Worm (Caenorhabditis elegans) whole organism, young adult: Measurements from ENCODE around the gene C50C3.1.

Experiments used
- C17E4.6 ChIP-seq: fragments of 200-800 bp; sonication (Bioruptor generic); IDR thresholded peaks from 2 replicates; pipeline ENCODE4 v1.3.6; 2022; ENCODE audit warnings: missing genetic modification reagents, missing genetic modification characterization, missing compliant biosample characterization
- F22D6.2 ChIP-seq: sonication (generic microtip); optimal IDR thresholded peaks from 2 replicates; lab custom pipeline; 2016; ENCODE audit warnings: mild to moderate bottlenecking, missing genetic modification characterization, missing compliant biosample characterization
- ama-1 ChIP-seq, 3 experiments: fragments of 150-350 bp in 1 of 3; sonication (generic microtip) in 2 of 3; optimal IDR thresholded peaks; 2 replicates each; lab custom pipeline; 2014 to 2018; ENCODE audit warnings: missing biosample characterization in 2 of 3, missing genetic modification characterization in 2 of 3, missing genetic modification reagents in 2 of 3
- ceh-40 ChIP-seq: fragments of 200-800 bp; sonication (Bioruptor generic); IDR thresholded peaks from 2 replicates; pipeline ENCODE4 v1.3.6; 2022; ENCODE audit warnings: missing genetic modification characterization, missing compliant biosample characterization
- dpl-1 ChIP-seq: fragments of 150-350 bp; optimal IDR thresholded peaks from 2 replicates; lab custom pipeline; 2014; ENCODE audit warnings: missing biosample characterization, missing genetic modification reagents, missing genetic modification characterization
- hlh-12 ChIP-seq: sonication (generic microtip); optimal IDR thresholded peaks from 2 replicates; lab custom pipeline; 2016; ENCODE audit warnings: missing genetic modification characterization, missing compliant biosample characterization
- hmg-20 ChIP-seq: fragments of 200-800 bp; sonication (Bioruptor generic); IDR thresholded peaks from 2 replicates; pipeline ENCODE4 v1.3.6; 2022; ENCODE audit warnings: missing genetic modification reagents, missing genetic modification characterization, missing compliant biosample characterization
- mcd-1 ChIP-seq: fragments of 200-800 bp; sonication (Bioruptor generic); IDR thresholded peaks from 2 replicates; pipeline ENCODE4 v1.3.6; 2022; ENCODE audit warnings: missing genetic modification reagents, missing genetic modification characterization, missing compliant biosample characterization
- sdz-38 ChIP-seq: sonication (generic microtip); optimal IDR thresholded peaks from 2 replicates; lab custom pipeline; 2016; ENCODE audit warnings: missing genotype, missing genetic modification characterization, missing compliant biosample characterization
- sea-2 ChIP-seq: fragments of 200-800 bp; sonication (Bioruptor generic); IDR thresholded peaks from 2 replicates; pipeline ENCODE4 v1.3.6; 2022; ENCODE audit warnings: missing genetic modification characterization, missing compliant biosample characterization
- snpc-1.3 ChIP-seq: sonication (generic microtip); optimal IDR thresholded peaks from 2 replicates; lab custom pipeline; 2017; ENCODE audit warnings: missing genetic modification characterization, mild to moderate bottlenecking, missing compliant biosample characterization, antibody characterized with exemption, moderate library complexity, missing genotype, missing genetic modification reagents; ENCODE audit not compliant: insufficient read depth
- snpc-4 ChIP-seq, 5 experiments: fragments of 150-350 bp in 1 of 5; sonication (generic microtip) in 4 of 5; optimal IDR thresholded peaks; 2 replicates each; lab custom pipeline; 2014 to 2018; ENCODE audit warnings: missing genetic modification characterization in 5 of 5, missing biosample characterization in 3 of 5, antibody characterized with exemption in 2 of 5, mild to moderate bottlenecking in 2 of 5, missing compliant biosample characterization in 2 of 5, missing genotype in 2 of 5, moderate library complexity in 2 of 5, missing genetic modification reagents in 1 of 5
- unc-130 ChIP-seq: sonication (generic microtip); optimal IDR thresholded peaks from 2 replicates; lab custom pipeline; 2016; ENCODE audit warnings: missing genetic modification reagents, missing genetic modification characterization, missing compliant biosample characterization

DNA sequence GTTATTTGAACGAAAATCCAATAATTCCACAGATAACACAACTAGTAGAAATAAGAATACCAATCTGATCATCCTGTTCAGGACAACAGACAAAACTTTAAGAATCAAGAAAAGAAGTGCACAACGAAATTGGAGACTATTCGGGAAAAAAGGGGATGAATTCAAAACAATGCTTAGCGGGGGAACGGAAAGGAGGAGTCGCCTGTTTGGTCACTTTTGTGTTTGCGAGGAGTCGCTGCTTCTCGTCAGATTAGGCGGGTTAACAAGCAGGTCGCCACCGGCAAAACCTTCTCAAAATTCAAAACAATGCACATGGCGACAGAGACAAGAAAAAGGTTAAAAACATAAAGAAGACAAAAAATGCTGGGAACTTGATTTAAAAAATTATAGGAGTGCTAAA lies 18.0 kb downstream of the C50C3.1 start, which contains the start of gene C30A5.10:
- TF ChIP-seq unc-130: no peak
- TF ChIP-seq sdz-38 (tag; lab: Kevin White, UChicago): no peak
- no peak for TF ChIP-seq dpl-1 (GFP tag; lab: Kevin White, UChicago)
- no peak for TF ChIP-seq snpc-1.3 (tag; lab: Kevin White, UChicago)
- no peak for TF ChIP-seq F22D6.2 (tag; lab: Kevin White, UChicago)
- no peak for TF ChIP-seq mcd-1 (GFP tag; lab: Robert Waterston, UW)
- no peak for TF ChIP-seq snpc-4 (GFP tag; optimal IDR thresholded peaks at IDR 0.05; lab: Kevin White, UChicago)
- no peak for TF ChIP-seq snpc-4 (tag; optimal IDR thresholded peaks at IDR 0.05; lab: Kevin White, UChicago)
- no peak for TF ChIP-seq hlh-12
- TF ChIP-seq ceh-40: no peak
- TF ChIP-seq ama-1 (optimal IDR thresholded peaks at IDR 0.05; lab: Kevin White, UChicago): no peak
- TF ChIP-seq ama-1 (GFP tag; optimal IDR thresholded peaks at IDR 0.05; lab: Kevin White, UChicago): no peak
- no peak for TF ChIP-seq C17E4.6 (GFP tag; lab: Robert Waterston, UW)
- no peak for TF ChIP-seq hmg-20
- no peak for TF ChIP-seq sea-2 (GFP tag; lab: Robert Waterston, UW)
